Fruit fly (Drosophila melanogaster) ovary, adult (tissue): ENCODE results near the gene CG31275.

Experiments
- CG17801 ChIP-seq: fragments of 200-800 bp; optimal IDR thresholded peaks from 2 replicates; lab custom pipeline; 2019; ENCODE audit warnings: missing biosample characterization, mild to moderate bottlenecking, missing genetic modification characterization, moderate library complexity; ENCODE audit not compliant: partially characterized antibody

The CG31275 gene

dm6 chr3R:16751234-16751633 lies at the start of gene CG31275:
CG31275 (minus strand) TSS chr3R:16751334.
- no peak for TF ChIP-seq CG17801 (GFP tag; lab: Kevin White, UChicago)

DNA sequence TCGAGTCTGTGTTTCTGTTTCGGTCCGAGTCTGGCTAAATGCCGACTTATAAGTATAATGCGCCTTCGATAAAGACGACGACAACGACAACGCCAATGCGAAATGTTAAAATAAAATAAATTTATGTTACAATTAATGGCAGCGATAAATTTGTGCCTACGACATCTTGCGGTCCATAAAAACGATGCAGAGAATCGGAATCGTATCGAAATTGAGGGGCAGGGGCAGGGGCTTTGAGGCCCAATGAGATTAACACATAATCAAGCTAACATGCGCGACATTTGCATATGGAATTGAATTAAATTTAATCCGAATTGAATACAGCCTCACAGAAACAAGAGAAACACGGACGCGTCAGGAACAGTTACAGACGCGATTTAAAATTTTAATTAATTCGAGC lies 49.1 kb upstream of the CG31275 start:
- TF ChIP-seq CG17801 (GFP tag; lab: Kevin White, UChicago), result no peak

- peak; percentile 12 for TF ChIP-seq CG17801 (GFP tag; lab: Kevin White, UChicago)
Observed at dm6 chr3R:16798516-16799040, 47.4 kb upstream of the CG31275 start.

dm6 chr3R:16797805-16798204 lies 46.7 kb upstream of the CG31275 start:
- TF ChIP-seq CG17801 (GFP tag; lab: Kevin White, UChicago), result no peak

- TF ChIP-seq CG17801 (GFP tag; lab: Kevin White, UChicago), result no peak
Observed at dm6 chr3R:16794590-16794967, 43.4 kb upstream of the CG31275 start.

- no peak for TF ChIP-seq CG17801 (GFP tag; lab: Kevin White, UChicago)
Observed at dm6 chr3R:16793935-16794589, 42.9 kb upstream of the CG31275 start.

DNA sequence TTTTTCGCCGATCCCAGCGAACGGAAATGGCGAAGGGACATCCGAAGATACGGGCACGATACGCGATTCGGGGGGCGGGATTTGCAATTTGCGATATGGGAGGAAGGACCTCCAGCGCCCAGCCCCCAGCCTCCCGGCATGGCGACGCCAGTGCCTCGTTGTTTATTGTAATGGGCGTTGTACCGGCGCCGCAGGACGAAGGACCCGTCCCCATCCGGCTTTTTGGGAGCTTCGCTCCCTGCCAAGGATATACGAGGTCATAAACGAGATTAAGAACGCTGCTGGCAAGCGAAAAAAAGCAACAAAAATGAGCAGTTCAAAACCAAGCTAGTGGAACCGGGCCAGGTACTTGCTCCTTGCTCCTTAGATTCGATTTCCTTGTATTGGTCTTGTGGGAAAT lies 41.5 kb upstream of the CG31275 start:
- TF ChIP-seq CG17801 (GFP tag; lab: Kevin White, UChicago), result no peak

DNA sequence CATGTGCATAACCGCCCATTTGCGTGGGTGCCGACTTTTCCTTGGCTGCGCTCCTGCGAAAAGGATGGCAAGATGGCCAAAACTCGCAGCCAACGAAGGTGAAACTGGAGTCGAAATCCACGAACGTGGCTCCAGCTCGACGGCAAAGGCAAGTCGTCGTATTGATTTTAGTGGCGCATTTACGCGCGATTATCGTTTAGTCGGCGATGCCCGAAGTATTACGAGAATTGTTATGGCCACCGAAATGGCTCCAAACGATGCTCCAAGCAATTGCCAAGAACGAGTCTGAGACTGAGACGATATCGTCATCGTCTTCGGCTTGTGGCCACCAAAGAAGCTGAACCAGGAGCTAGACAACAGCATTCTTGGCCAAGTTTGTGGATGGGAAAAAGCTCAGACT lies 40.5 kb upstream of the CG31275 start:
- no peak for TF ChIP-seq CG17801 (GFP tag; lab: Kevin White, UChicago)

- TF ChIP-seq CG17801 (GFP tag; lab: Kevin White, UChicago), result no peak
Observed at dm6 chr3R:16788011-16788410, 36.9 kb upstream of the CG31275 start, which contains the start of gene Glut3. Glut3 (plus strand) TSS chr3R:16788311.

DNA sequence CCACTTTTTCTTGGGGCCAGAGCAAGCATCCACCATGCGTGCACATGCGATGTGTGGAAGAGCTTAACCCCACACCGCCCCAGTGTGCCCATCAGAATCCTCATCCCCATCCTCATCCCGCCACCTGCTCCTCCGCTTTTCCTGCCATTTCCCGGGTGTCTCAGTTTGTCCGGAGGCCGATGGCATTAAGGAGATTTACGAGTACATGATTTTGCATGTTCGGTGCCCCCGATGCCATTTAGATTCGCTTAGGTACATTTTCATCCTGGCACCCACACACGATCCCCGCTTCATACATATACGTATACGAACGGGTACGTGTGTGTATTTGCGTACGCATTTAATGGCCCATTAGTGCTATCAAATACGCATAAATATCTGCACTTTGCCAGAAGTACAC lies 36.2 kb upstream of the CG31275 start:
- no peak for TF ChIP-seq CG17801 (GFP tag; lab: Kevin White, UChicago)

DNA sequence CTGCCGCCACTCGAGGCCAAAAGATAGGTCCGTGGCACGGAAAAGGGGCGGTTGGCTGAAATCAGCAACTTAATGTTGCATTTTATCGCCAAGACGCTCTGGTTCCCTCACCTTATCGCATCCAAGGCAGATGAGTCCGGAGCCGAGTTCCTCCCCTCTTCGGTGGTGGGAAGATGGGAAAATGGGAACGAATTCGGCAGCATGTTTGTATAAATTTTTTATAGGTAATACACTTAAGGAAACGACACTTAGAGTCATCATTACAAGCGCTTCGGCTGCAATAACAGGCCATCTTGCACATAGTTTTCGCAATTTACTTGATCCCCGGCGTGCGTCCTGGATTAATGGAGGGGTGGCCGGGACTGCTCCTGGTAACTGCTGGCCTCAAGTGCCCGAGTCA lies 33.9 kb upstream of the CG31275 start:
- no peak for TF ChIP-seq CG17801 (GFP tag; lab: Kevin White, UChicago)

dm6 chr3R:16783976-16784375 lies 32.8 kb upstream of the CG31275 start:
- TF ChIP-seq CG17801 (GFP tag; lab: Kevin White, UChicago), result no peak

DNA sequence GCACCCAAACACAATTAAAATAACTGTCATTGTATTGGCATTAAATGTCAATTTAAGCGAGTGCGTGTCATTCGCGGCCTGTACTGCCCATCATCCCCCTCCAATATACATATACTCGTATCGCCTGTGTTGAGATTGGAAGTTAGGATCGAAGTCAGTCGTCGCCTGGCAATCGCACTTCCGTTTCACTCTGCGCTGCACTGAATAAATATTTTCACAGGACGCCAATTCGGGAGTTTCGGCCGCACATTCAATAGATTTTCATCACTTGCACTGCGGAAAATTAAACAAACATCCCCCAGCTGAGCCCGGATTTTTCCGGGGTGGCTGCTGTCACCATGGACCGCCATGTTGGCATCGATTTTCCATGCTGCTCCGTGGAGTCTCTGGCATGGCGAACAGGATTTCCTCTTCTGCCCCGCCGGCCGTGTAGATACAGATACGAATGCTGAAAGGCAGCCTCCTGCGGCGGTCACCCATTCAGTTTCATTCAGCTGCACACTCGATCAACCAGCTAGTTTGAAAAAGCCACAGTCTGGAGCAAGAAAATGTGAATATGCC lies 32.1 kb upstream of the CG31275 start:
- no peak for TF ChIP-seq CG17801 (GFP tag; lab: Kevin White, UChicago)

DNA sequence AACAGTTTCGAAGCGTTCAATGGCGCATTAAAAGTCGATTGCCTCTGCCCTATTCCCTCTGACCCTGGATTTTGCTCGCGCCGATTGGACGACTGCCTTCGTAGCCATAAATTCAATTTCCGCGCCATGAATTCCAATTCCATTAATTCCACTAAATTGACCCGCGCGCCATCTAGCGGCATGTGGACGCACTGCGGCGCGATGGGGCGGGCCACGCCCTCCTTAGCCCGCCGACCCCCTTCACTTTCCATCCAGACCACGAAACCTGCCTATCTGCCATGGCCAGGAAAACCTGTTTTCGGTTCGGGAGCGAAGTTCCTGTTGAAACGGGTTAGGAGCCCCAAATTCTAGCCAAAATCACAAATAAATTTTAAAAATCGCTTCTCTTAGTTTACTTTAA lies 31.3 kb upstream of the CG31275 start:
- TF ChIP-seq CG17801 (GFP tag; lab: Kevin White, UChicago), result no peak

- no peak for TF ChIP-seq CG17801 (GFP tag; lab: Kevin White, UChicago)
Observed at dm6 chr3R:16773176-16773702, 22.1 kb upstream of the CG31275 start.
